Fruit fly (Drosophila melanogaster) whole organism, pupa: Measurements from ENCODE around the gene Akr1B.
"Not testable (repeated sequence)": the region's sequence is repeated elsewhere in the genome, so short reads cannot be mapped to it uniquely, and the experiment has no call there.

ENCODE experiments used
- CG10348 ChIP-seq: fragments of 200-800 bp; sonication (Bioruptor generic); IDR thresholded peaks from 2 replicates; pipeline ENCODE4 v1.3.6; 2022; ENCODE audit warnings: missing biosample characterization, missing genetic modification characterization
- CG12605 ChIP-seq: fragments of 200-800 bp; sonication (Bioruptor generic); IDR thresholded peaks from 2 replicates; pipeline ENCODE4 v1.3.6; 2022; ENCODE audit warnings: missing biosample characterization, missing genetic modification characterization
- CG13204 ChIP-seq: fragments of 200-800 bp; sonication (Bioruptor generic); optimal IDR thresholded peaks from 2 replicates; lab custom pipeline; 2018; ENCODE audit warnings: missing biosample characterization, mild to moderate bottlenecking, missing genetic modification characterization, moderate library complexity
- CG14655 ChIP-seq: fragments of 200-800 bp; sonication (Bioruptor generic); optimal IDR thresholded peaks from 3 replicates; lab custom pipeline; 2017; ENCODE audit warnings: mild to moderate bottlenecking, missing biosample characterization, missing genetic modification reagents, missing genetic modification characterization
- CG15710 ChIP-seq: fragments of 200-800 bp; sonication (Bioruptor generic); optimal IDR thresholded peaks from 2 replicates; lab custom pipeline; 2018; ENCODE audit warnings: missing biosample characterization, mild to moderate bottlenecking, missing genetic modification characterization, moderate library complexity
- CG17806 ChIP-seq: fragments of 200-800 bp; sonication (Bioruptor generic); optimal IDR thresholded peaks from 2 replicates; lab custom pipeline; 2018; ENCODE audit warnings: missing biosample characterization, mild to moderate bottlenecking, missing genetic modification characterization, moderate library complexity
- CG32121 ChIP-seq: fragments of 200-800 bp; sonication (Bioruptor generic); IDR thresholded peaks from 2 replicates; pipeline ENCODE4 v1.3.6; 2022; ENCODE audit warnings: missing biosample characterization, missing genetic modification characterization
- CG34367 ChIP-seq: fragments of 200-800 bp; sonication (Bioruptor generic); optimal IDR thresholded peaks from 2 replicates; lab custom pipeline; 2018; ENCODE audit warnings: missing biosample characterization, mild to moderate bottlenecking, missing genetic modification characterization
- CG4496 ChIP-seq: fragments of 200-800 bp; sonication (Bioruptor generic); IDR thresholded peaks from 3 replicates; pipeline ENCODE4 v1.3.6; 2022; ENCODE audit warnings: missing biosample characterization, missing genetic modification characterization
- CG8159 ChIP-seq: fragments of 200-800 bp; sonication (Bioruptor generic); optimal IDR thresholded peaks from 3 replicates; lab custom pipeline; 2018; ENCODE audit warnings: missing biosample characterization, mild to moderate bottlenecking, missing genetic modification characterization, moderate library complexity
- CG8301 ChIP-seq: fragments of 200-800 bp; sonication (Bioruptor generic); optimal IDR thresholded peaks from 2 replicates; lab custom pipeline; 2018; ENCODE audit warnings: missing biosample characterization, mild to moderate bottlenecking, missing genetic modification characterization
- CG9948 ChIP-seq: fragments of 200-800 bp; sonication (Bioruptor generic); optimal IDR thresholded peaks from 2 replicates; lab custom pipeline; 2018; ENCODE audit warnings: missing biosample characterization, mild to moderate bottlenecking, missing genetic modification characterization, moderate library complexity
- D1 ChIP-seq: fragments of 200-800 bp; sonication (Bioruptor generic); optimal IDR thresholded peaks from 2 replicates; lab custom pipeline; 2018; ENCODE audit warnings: missing biosample characterization, mild to moderate bottlenecking, missing genetic modification characterization, moderate library complexity
- EcR ChIP-seq: fragments of 200-800 bp; sonication (Bioruptor generic); optimal IDR thresholded peaks from 3 replicates; lab custom pipeline; 2019; ENCODE audit warnings: missing biosample characterization, missing genetic modification characterization, mild to moderate bottlenecking, moderate library complexity, missing genetic modification reagents
- Ets98B ChIP-seq: fragments of 200-800 bp; sonication (Bioruptor generic); IDR thresholded peaks from 2 replicates; pipeline ENCODE4 v1.3.6; 2022; ENCODE audit warnings: missing biosample characterization, missing genetic modification characterization
- Pif1A ChIP-seq: fragments of 200-800 bp; sonication (Bioruptor generic); optimal IDR thresholded peaks from 3 replicates; lab custom pipeline; 2016; ENCODE audit warnings: missing biosample characterization, missing genetic modification characterization
- Pif1B ChIP-seq: fragments of 200-800 bp; sonication (Bioruptor generic); optimal IDR thresholded peaks from 3 replicates; lab custom pipeline; 2016; ENCODE audit warnings: missing biosample characterization, missing genetic modification characterization
- Snoo ChIP-seq: fragments of 200-800 bp; sonication (Bioruptor generic); optimal IDR thresholded peaks from 3 replicates; lab custom pipeline; 2017; ENCODE audit warnings: missing biosample characterization, mild to moderate bottlenecking, missing genetic modification characterization, inconsistent platforms
- fd96Ca ChIP-seq: fragments of 200-800 bp; sonication (Bioruptor generic); IDR thresholded peaks from 3 replicates; pipeline ENCODE4 v1.3.6; 2022; ENCODE audit warnings: missing biosample characterization, missing genetic modification characterization
- gl ChIP-seq: fragments of 200-800 bp; sonication (Bioruptor generic); optimal IDR thresholded peaks from 2 replicates; lab custom pipeline; 2018; ENCODE audit warnings: missing biosample characterization, mild to moderate bottlenecking, missing genetic modification characterization
- rn ChIP-seq: fragments of 200-800 bp; sonication (Bioruptor generic); IDR thresholded peaks from 2 replicates; pipeline ENCODE4 v1.3.6; 2022; ENCODE audit warnings: missing biosample characterization, missing genetic modification characterization

The Akr1B gene

DNA sequence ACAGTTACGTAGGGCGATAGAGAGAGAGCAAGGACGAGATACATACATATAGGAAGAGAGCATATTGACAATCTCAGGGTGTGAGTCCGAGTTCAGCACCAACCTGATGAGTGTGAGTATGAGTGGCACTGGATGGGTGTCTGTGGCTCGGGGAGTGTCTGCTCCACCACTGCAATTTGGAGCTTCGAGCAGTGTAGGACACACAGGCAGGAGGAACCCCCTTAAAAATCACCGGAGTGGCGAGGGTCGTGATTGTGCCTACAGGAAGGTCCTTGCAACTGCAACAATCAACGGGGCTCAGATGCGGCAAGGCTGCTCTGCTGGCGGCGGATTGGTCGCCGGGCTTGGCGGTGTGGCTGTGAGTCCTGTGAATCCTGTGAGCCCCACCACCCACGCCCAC is 32.4 kb downstream of the Akr1B start:
- TF ChIP-seq CG13204 (peak; percentile 52), CG8159 (no peak)

DNA sequence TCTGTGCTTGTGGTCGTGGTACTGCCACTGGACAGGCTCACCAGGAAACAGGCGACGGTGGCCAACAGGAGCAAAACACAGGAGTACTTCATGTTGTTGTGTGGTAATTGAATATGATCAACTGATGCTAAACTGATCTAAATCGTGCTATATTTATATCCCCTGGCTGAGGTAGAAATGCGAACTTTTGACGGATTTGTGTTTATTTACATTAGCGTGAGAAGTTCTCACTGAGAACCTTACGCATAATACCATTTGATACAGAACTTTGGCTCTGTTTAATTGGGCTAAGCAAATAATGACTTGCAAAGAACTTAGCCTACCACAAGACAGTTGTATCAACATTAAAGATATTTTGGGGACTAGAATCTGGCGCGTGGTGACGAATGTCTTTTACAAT is 33.0 kb downstream of the Akr1B start, which contains the start of gene CG33268:
Gene CG33268, minus strand, starts transcription at position 101 of the 400 bp plus-strand sequence.
- no peak for TF ChIP-seq CG34367
- TF ChIP-seq CG17806 (tag; lab: Kevin White, UChicago): no peak
- no peak for TF ChIP-seq Snoo (tag; lab: Kevin White, UChicago)
- no peak for TF ChIP-seq CG10348 (GFP tag; lab: Robert Waterston, UW)
- TF ChIP-seq CG9948 (tag; lab: Kevin White, UChicago): no peak

DNA sequence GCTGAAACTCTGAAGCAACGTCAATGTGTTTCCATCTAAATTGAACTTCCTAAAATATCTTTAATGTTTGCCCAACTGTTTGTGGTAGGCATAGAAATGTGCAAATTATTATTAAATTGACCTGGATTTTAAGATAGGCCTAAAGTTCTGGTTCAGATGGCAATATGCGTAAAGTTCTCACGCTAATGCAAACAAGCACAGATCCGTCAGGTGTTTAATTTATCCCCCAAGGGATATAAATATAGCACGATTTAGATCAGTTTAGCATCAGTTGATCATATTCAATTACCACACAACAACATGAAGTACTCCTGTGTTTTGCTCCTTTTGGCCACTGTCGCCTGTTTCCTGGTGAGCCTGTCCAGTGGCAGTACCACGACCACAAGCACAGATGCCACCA is 34.8 kb downstream of the Akr1B start, which contains the start of gene CG7377:
Gene CG7377, plus strand, starts transcription at position 301 of the 400 bp plus-strand sequence.
- not testable (repeated sequence) for TF ChIP-seq CG4496 (GFP tag; lab: Robert Waterston, UW); CG12605 (GFP tag; lab: Robert Waterston, UW); CG14655 (GFP tag; lab: Kevin White, UChicago)

DNA sequence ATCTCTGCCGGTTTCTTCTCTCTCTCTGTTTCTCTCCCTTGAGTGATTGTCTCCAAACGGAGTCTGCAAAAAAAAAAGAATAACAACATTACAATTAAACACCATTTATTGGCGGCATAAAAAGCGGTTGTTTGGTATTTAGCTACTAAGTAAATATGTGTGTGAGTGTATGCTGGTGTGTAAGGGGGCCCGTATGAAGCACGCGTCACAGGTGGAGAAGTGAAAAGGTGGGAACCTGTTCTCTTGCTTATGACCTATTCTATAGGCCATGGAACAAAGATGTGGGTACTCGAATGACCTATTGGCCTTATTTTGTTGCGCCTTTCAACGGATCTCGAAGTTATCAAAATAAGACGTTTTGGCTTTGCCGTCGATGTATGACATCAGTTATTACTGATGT is 35.6 kb downstream of the Akr1B start:
- TF ChIP-seq CG32121 (GFP tag; lab: Robert Waterston, UW) (no peak), CG12605 (GFP tag; lab: Robert Waterston, UW) (no peak), CG8159 (no peak), CG8301 (tag; lab: Kevin White, UChicago) (peak; percentile 21), Ets98B (GFP tag; lab: Robert Waterston, UW) (0 out of 2 replicates have a peak, but pooled peaks have one; percentile 37), Pif1B (GFP tag; lab: Kevin White, UChicago) (no peak), CG4496 (GFP tag; lab: Robert Waterston, UW) (0 out of 3 replicates have a peak, but pooled peaks have one; percentile 45), CG14655 (GFP tag; lab: Kevin White, UChicago) (no peak), CG34367 (no peak)

DNA sequence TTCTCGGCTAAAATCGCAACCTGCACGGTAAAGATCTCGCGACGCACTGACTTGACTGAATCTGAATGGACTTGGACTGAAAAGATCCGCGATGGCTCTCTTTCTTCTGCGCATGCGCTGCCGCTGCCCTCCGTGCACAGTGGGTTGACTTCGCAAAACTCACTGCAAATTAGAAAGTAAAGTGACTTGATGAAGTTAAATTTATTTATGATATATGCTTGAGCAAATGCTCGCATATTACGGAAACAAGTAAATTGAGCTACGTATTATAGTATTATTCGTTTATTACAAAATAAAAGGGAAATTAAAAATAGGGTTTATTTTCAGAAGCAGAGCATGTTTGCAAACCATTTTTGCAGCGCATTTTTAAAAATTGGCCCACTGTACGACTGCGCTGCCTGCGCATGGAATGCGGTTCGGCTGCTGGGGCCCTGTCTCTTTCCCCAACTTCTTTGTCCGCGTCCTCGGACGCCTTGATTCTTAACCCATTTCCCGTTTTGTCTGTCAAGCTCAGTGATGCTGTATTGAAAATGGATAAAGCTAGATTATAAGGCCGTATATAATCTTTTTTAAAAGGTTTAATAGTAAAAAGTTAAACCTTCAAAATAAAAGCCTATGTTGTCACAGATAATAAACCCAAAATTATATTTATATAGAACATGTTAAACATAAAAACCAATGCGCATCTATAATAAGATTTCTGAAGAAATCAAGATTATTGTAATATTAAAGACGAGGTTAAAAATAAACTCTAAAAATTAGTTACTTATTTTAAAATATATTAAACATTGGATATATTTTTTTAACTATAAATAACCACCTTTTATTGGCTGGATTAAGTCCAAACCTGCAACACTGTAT is 36.2 kb downstream of the Akr1B start, which contains the start of gene rt:
Gene rt, minus strand, starts transcription at position 51 of the 861 bp plus-strand sequence.
- peak; percentile 92 for TF ChIP-seq CG8159
- peak; percentile 81 for TF ChIP-seq CG4496 (GFP tag; lab: Robert Waterston, UW)
- peak; percentile 76 for TF ChIP-seq Pif1B (GFP tag; lab: Kevin White, UChicago)
- TF ChIP-seq gl (tag; lab: Kevin White, UChicago): peak; percentile 81
- peak; percentile 57; the same call in 1 of the 2 replicates for TF ChIP-seq CG10348 (GFP tag; lab: Robert Waterston, UW)
- peak; percentile 93 for TF ChIP-seq CG15710 (tag; lab: Kevin White, UChicago)
- peak; percentile 84 for TF ChIP-seq CG34367
- peak; percentile 66 for TF ChIP-seq CG32121 (GFP tag; lab: Robert Waterston, UW)
- peak; percentile 89 for TF ChIP-seq CG8301 (tag; lab: Kevin White, UChicago)
- peak; percentile 84 for TF ChIP-seq CG17806 (tag; lab: Kevin White, UChicago)
- TF ChIP-seq D1 (tag; lab: Kevin White, UChicago): peak; percentile 28
- TF ChIP-seq Pif1A (GFP tag; lab: Kevin White, UChicago): peak; percentile 80
- peak; percentile 74 for TF ChIP-seq Ets98B (GFP tag; lab: Robert Waterston, UW)
- peak; percentile 71 for TF ChIP-seq CG12605 (GFP tag; lab: Robert Waterston, UW)
- peak; percentile 60; the same call in 1 of the 2 replicates for TF ChIP-seq rn (GFP tag; lab: Robert Waterston, UW)
- peak; percentile 78 for TF ChIP-seq Snoo (tag; lab: Kevin White, UChicago)
- peak; percentile 85 for TF ChIP-seq CG9948 (tag; lab: Kevin White, UChicago)
- TF ChIP-seq fd96Ca (GFP tag; lab: Robert Waterston, UW): no peak; the same call in 1 of the 3 replicates
- peak; percentile 91 for TF ChIP-seq CG14655 (GFP tag; lab: Kevin White, UChicago)
- peak; percentile 52 for TF ChIP-seq EcR
- TF ChIP-seq CG13204: peak; percentile 83

DNA sequence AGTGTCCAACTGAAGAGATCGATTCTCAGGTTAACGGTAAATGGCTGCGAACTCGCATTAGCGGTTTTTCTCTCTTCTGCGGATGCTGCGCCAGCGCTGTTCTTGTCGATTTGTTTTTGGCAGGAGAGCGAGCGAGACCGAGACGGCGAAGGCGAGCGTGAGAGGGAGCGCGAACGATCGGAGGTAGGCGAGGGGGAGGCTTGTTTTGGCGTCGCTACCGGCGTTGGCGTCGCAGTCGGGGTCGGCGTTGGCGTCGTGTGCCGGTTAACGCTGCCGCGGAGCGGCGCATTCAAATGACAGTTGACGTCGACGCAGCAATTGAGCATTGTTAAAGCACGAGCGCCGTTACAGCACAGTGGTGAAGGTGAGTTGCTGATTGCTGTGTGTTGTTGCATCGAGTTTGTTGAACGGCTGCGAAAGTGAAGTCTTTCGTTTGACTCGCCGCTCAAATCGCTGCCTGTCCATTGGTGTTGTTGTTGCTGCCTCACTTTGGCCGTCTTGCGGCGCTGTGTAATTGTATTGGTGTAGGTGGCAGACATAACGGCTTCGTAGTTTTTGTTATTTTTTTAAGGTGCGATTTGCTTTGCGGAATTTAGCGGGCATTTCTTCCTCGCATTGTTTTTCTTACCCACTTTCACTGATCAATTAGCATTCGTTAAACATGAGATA is 37.3 kb downstream of the Akr1B start:
- TF ChIP-seq CG32121 (GFP tag; lab: Robert Waterston, UW): 0 out of 2 replicates have a peak, but pooled peaks have one; percentile 16
- no peak for TF ChIP-seq CG9948 (tag; lab: Kevin White, UChicago)
- TF ChIP-seq CG4496 (GFP tag; lab: Robert Waterston, UW): peak; percentile 18; the same call in 1 of the 3 replicates
